Fruit fly (Drosophila melanogaster) whole organism, wandering third instar larva: Measurements from ENCODE around the gene trol.

Source experiments
- Abd-B ChIP-seq: fragments of >200 bp; optimal IDR thresholded peaks from 2 replicates; lab custom pipeline; 2017; ENCODE audit warnings: missing biosample characterization, missing genetic modification characterization
- CG32264 ChIP-seq: fragments of 200-800 bp; sonication (Bioruptor generic); optimal IDR thresholded peaks from 2 replicates; lab custom pipeline; 2016; ENCODE audit warnings: missing biosample characterization, missing genetic modification characterization
- CG9705 ChIP-seq: fragments of 200-800 bp; sonication (Bioruptor generic); optimal IDR thresholded peaks from 2 replicates; lab custom pipeline; 2018; ENCODE audit warnings: missing biosample characterization, mild to moderate bottlenecking, missing genetic modification characterization
- CrebA ChIP-seq: fragments of 200-800 bp; sonication (Bioruptor generic); optimal IDR thresholded peaks from 2 replicates; lab custom pipeline; 2016; ENCODE audit warnings: missing biosample characterization, mild to moderate bottlenecking, missing genetic modification characterization, borderline replicate concordance
- Dfd ChIP-seq: fragments of >200 bp; optimal IDR thresholded peaks from 2 replicates; lab custom pipeline; 2017; ENCODE audit warnings: missing biosample characterization, missing genetic modification characterization
- Dif ChIP-seq: fragments of 200-275, 200-300 bp; sonication (Bioruptor generic); optimal IDR thresholded peaks from 2 replicates; lab custom pipeline; 2018; ENCODE audit warnings: missing biosample characterization, missing genetic modification characterization; ENCODE audit not compliant: partially characterized antibody
- GATAd ChIP-seq: sonication (Bioruptor generic); optimal IDR thresholded peaks from 2 replicates; lab custom pipeline; 2016; ENCODE audit warnings: missing biosample characterization, missing genetic modification characterization
- HLH106 ChIP-seq: fragments of 200-800 bp; optimal IDR thresholded peaks from 3 replicates; lab custom pipeline; 2019; ENCODE audit warnings: missing biosample characterization, mild to moderate bottlenecking, missing genetic modification characterization, moderate library complexity
- Hnf4 ChIP-seq: fragments of 200-800 bp; sonication (Bioruptor generic); optimal IDR thresholded peaks from 2 replicates; lab custom pipeline; 2016; ENCODE audit warnings: missing biosample characterization, mild to moderate bottlenecking, missing genetic modification characterization
- Hr78 ChIP-seq: fragments of >200 bp; optimal IDR thresholded peaks from 2 replicates; lab custom pipeline; 2017; ENCODE audit warnings: missing biosample characterization, missing genetic modification characterization
- Hr83 ChIP-seq: fragments of 200-300 bp; sonication (Bioruptor generic); optimal IDR thresholded peaks from 2 replicates; lab custom pipeline; 2016; ENCODE audit warnings: missing biosample characterization, mild to moderate bottlenecking, missing genetic modification characterization, moderate library complexity; ENCODE audit not compliant: poor library complexity, severe bottlenecking
- Jra ChIP-seq: sonication (Bioruptor generic); optimal IDR thresholded peaks from 2 replicates; lab custom pipeline; 2016; ENCODE audit warnings: missing biosample characterization, missing genetic modification characterization
- Mio ChIP-seq: sonication (Bioruptor generic); optimal IDR thresholded peaks from 2 replicates; lab custom pipeline; 2016; ENCODE audit warnings: missing biosample characterization, missing genetic modification characterization
- Myc ChIP-seq: fragments of >200 bp; optimal IDR thresholded peaks from 2 replicates; lab custom pipeline; 2017
- N ChIP-seq: fragments of >200 bp; optimal IDR thresholded peaks from 2 replicates; lab custom pipeline; 2018; ENCODE audit warnings: missing biosample characterization, missing external identifiers, missing genetic modification characterization
- OdsH ChIP-seq: fragments of 200-800 bp; sonication (Bioruptor generic); optimal IDR thresholded peaks from 2 replicates; lab custom pipeline; 2016; ENCODE audit warnings: missing biosample characterization, mild to moderate bottlenecking, missing genetic modification characterization
- Rel ChIP-seq, 2 experiments: fragments of 200-800 bp; sonication (Bioruptor generic) in 1 of 2; optimal IDR thresholded peaks; 2 replicates in 1 of 2; 3 replicates in 1 of 2; lab custom pipeline; 2016 to 2019; ENCODE audit warnings: mild to moderate bottlenecking in 2 of 2, missing biosample characterization in 2 of 2, missing genetic modification characterization in 2 of 2, moderate library complexity in 1 of 2
- Sp1 ChIP-seq: fragments of 200-800 bp; sonication (Bioruptor generic); optimal IDR thresholded peaks from 3 replicates; lab custom pipeline; 2019; ENCODE audit warnings: missing biosample characterization, mild to moderate bottlenecking, missing genetic modification characterization, moderate library complexity
- Vsx2 ChIP-seq: fragments of 200-300, 225-300 bp; sonication (Bioruptor generic); optimal IDR thresholded peaks from 2 replicates; lab custom pipeline; 2018; ENCODE audit warnings: missing biosample characterization, missing genetic modification characterization; ENCODE audit not compliant: partially characterized antibody
- br ChIP-seq: fragments of 200-800 bp; sonication (Bioruptor generic); optimal IDR thresholded peaks from 2 replicates; lab custom pipeline; 2016; ENCODE audit warnings: missing biosample characterization, missing genetic modification characterization
- brk ChIP-seq: fragments of 200-800 bp; sonication (Bioruptor generic); optimal IDR thresholded peaks from 2 replicates; lab custom pipeline; 2016; ENCODE audit warnings: missing biosample characterization, mild to moderate bottlenecking, missing genetic modification characterization
- dl ChIP-seq, 2 experiments: fragments of 175-275, 200-275 bp in 1 of 2; fragments of 200-275 bp in 1 of 2; sonication (Bioruptor generic); optimal IDR thresholded peaks; lab custom pipeline; 2018; ENCODE audit warnings: mild to moderate bottlenecking in 2 of 2, missing biosample characterization in 2 of 2, missing genetic modification characterization in 2 of 2, moderate library complexity in 2 of 2; ENCODE audit not compliant: partially characterized antibody in 2 of 2, insufficient read depth in 1 of 2
- dmrt93B ChIP-seq: fragments of 200-800 bp; sonication (Bioruptor generic); optimal IDR thresholded peaks from 2 replicates; lab custom pipeline; 2018; ENCODE audit warnings: missing biosample characterization, mild to moderate bottlenecking, missing genetic modification characterization
- dsf ChIP-seq: sonication (Bioruptor generic); optimal IDR thresholded peaks from 2 replicates; lab custom pipeline; 2016; ENCODE audit warnings: missing biosample characterization, missing genetic modification characterization, borderline replicate concordance
- ey ChIP-seq: fragments of 200-800 bp; sonication (Bioruptor generic); optimal IDR thresholded peaks from 2 replicates; lab custom pipeline; 2016; ENCODE audit warnings: missing biosample characterization, missing genetic modification characterization
- foxo ChIP-seq, 2 experiments: fragments of 200-800 bp; sonication (Bioruptor generic); optimal IDR thresholded peaks; 2 replicates in 1 of 2; 3 replicates in 1 of 2; lab custom pipeline; 2016 to 2017; ENCODE audit warnings: missing biosample characterization in 2 of 2, missing genetic modification characterization in 2 of 2
- fru ChIP-seq: fragments of 200-800 bp; sonication (Bioruptor generic); optimal IDR thresholded peaks from 3 replicates; lab custom pipeline; 2016; ENCODE audit warnings: missing biosample characterization, mild to moderate bottlenecking, missing genetic modification characterization
- h ChIP-seq: fragments of 200-800 bp; sonication (Bioruptor generic); optimal IDR thresholded peaks from 3 replicates; lab custom pipeline; 2016; ENCODE audit warnings: missing biosample characterization, mild to moderate bottlenecking, missing genetic modification characterization
- jim ChIP-seq: fragments of 175-275, 200-325 bp; sonication (Bioruptor generic); optimal IDR thresholded peaks from 2 replicates; lab custom pipeline; 2016; ENCODE audit warnings: missing biosample characterization, mild to moderate bottlenecking, missing genetic modification characterization
- lola ChIP-seq: fragments of >200 bp; optimal IDR thresholded peaks from 2 replicates; lab custom pipeline; 2017; ENCODE audit warnings: missing biosample characterization, missing genetic modification characterization
- pan ChIP-seq: fragments of >200 bp; optimal IDR thresholded peaks from 2 replicates; lab custom pipeline; 2017
- psq ChIP-seq: fragments of 200-800 bp; sonication (Bioruptor generic); optimal IDR thresholded peaks from 3 replicates; lab custom pipeline; 2017; ENCODE audit warnings: missing biosample characterization, mild to moderate bottlenecking, missing genetic modification characterization, moderate library complexity
- rgr ChIP-seq: fragments of 200-800 bp; sonication (Bioruptor generic); optimal IDR thresholded peaks from 3 replicates; lab custom pipeline; 2016; ENCODE audit warnings: missing biosample characterization, mild to moderate bottlenecking, missing genetic modification characterization
- sage ChIP-seq: fragments of 200-800 bp; sonication (Bioruptor generic); optimal IDR thresholded peaks from 2 replicates; lab custom pipeline; 2016; ENCODE audit warnings: missing biosample characterization, mild to moderate bottlenecking, missing genetic modification characterization
- sv ChIP-seq: fragments of 200-800 bp; sonication (Bioruptor generic); optimal IDR thresholded peaks from 3 replicates; lab custom pipeline; 2016; ENCODE audit warnings: missing biosample characterization, missing genetic modification characterization
- tai ChIP-seq: sonication (Bioruptor generic); optimal IDR thresholded peaks from 2 replicates; lab custom pipeline; 2016; ENCODE audit warnings: missing biosample characterization, missing genetic modification characterization
- usp ChIP-seq: fragments of >200 bp; optimal IDR thresholded peaks from 2 replicates; lab custom pipeline; 2017; ENCODE audit warnings: missing biosample characterization, missing genetic modification characterization
- woc ChIP-seq: sonication (Bioruptor generic); optimal IDR thresholded peaks from 2 replicates; lab custom pipeline; 2016; ENCODE audit warnings: missing biosample characterization, mild to moderate bottlenecking, missing genetic modification characterization

Gene trol

DNA sequence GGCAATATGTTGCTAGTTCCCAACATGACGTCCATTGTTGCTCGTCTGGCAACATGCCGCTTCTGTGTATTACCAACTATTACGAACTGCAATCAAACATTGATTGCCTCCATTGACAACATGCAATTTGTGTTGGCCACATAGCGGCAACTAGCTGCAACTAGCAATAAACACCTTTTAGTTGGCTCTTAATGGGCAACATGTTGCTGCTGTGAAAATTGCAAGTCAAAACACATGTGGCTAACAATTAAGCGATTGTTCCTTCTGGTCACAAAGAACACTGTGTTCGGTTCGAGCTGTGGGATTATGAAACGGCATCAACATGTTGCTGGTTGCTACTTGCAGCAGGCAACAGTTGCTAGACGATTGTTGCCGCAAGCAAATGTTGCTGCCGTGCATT is 91.5 kb downstream of the trol start:
- TF ChIP-seq fru (GFP tag; lab: Kevin White, UChicago) = no peak
- no peak for TF ChIP-seq N (GFP tag; lab: Kevin White, UChicago)
- TF ChIP-seq ey (GFP tag; lab: Kevin White, UChicago) = no peak
- TF ChIP-seq woc = no peak
- no peak for TF ChIP-seq Hr78 (GFP tag; lab: Kevin White, UChicago)
- TF ChIP-seq, all 38 proteins: peak for 0

DNA sequence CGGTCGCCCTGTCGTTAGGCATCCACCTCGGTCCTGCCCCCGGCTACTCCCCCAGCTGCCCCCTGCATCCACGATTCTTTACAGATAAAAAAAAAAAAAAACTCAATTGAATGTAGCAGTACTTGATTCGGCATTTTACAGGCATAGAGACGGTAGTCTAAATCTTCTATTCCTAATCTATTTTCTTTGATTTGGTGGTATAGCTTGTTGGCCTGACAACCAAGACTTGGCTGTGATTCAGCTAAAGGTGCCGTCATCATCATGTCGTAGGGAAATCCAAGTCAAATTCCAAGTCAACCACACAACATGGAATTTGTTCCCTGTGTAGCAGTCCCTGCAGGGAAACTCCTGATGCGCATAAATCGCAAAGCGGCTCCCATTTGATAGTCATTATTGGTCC is 92.5 kb downstream of the trol start:
- TF ChIP-seq dmrt93B (GFP tag; lab: Kevin White, UChicago) (peak; percentile 73), Dif (GFP tag; lab: Kevin White, UChicago) (no peak), fru (GFP tag; lab: Kevin White, UChicago) (peak; percentile 76), Dfd (GFP tag; lab: Kevin White, UChicago) (no peak), brk (no peak), Jra (GFP tag; lab: Kevin White, UChicago) (no peak), Hnf4 (GFP tag; lab: Kevin White, UChicago) (no peak), Mio (GFP tag; lab: Kevin White, UChicago) (no peak), Abd-B (GFP tag; lab: Kevin White, UChicago) (no peak), lola (no peak), GATAd (no peak), HLH106 (tag; lab: Kevin White, UChicago) (peak; percentile 87), Vsx2 (GFP tag; lab: Kevin White, UChicago) (no peak), dsf (GFP tag; lab: Kevin White, UChicago) (no peak), tai (GFP tag; lab: Kevin White, UChicago) (no peak), Rel (GFP tag; optimal IDR thresholded peaks at IDR 0.05; lab: Kevin White, UChicago) (no peak), Rel (tag; optimal IDR thresholded peaks at IDR 0.05; lab: Kevin White, UChicago) (no peak), OdsH (GFP tag; lab: Kevin White, UChicago) (peak; percentile 69), foxo (GFP tag; optimal IDR thresholded peaks at IDR 0.05; lab: Kevin White, UChicago) (peak in 1 of 2 experiments; percentile 80), usp (GFP tag; lab: Kevin White, UChicago) (no peak), CG32264 (GFP tag; lab: Kevin White, UChicago) (no peak), jim (GFP tag; lab: Kevin White, UChicago) (no peak), Hr83 (GFP tag; lab: Kevin White, UChicago) (no peak), pan (lab: Kevin White, UChicago) (no peak), dl (GFP tag; optimal IDR thresholded peaks at IDR 0.05; lab: Kevin White, UChicago; ENCODE audit: insufficient read depth in 1 of 2, partially characterized antibody in 2 of 2) (no peak), woc (peak; percentile 85), psq (peak; percentile 64), Sp1 (GFP tag; lab: Kevin White, UChicago) (peak; percentile 83), Hr78 (GFP tag; lab: Kevin White, UChicago) (no peak), CG9705 (GFP tag; lab: Kevin White, UChicago) (peak; percentile 68), N (GFP tag; lab: Kevin White, UChicago) (no peak), sv (GFP tag; lab: Kevin White, UChicago) (no peak), h (GFP tag; lab: Kevin White, UChicago) (peak; percentile 78), br (peak; percentile 75), Myc (lab: Kevin White, UChicago) (no peak), CrebA (no peak), ey (GFP tag; lab: Kevin White, UChicago) (peak; percentile 78), sage (GFP tag; lab: Kevin White, UChicago) (no peak), rgr (GFP tag; lab: Kevin White, UChicago) (peak; percentile 68)
